Fruit fly (Drosophila melanogaster) whole organism, embryonic: ENCODE data around the gene Lsp2.

ENCODE experiments used
- Bgb ChIP-seq: fragments of 200-800 bp; sonication (Bioruptor generic); IDR thresholded peaks from 2 replicates; pipeline ENCODE4 v1.3.6; 2022; ENCODE audit warnings: missing biosample characterization, missing genetic modification characterization; ENCODE audit not compliant: partially characterized antibody
- CG10274 ChIP-seq: fragments of 200-800 bp; sonication (Bioruptor generic); optimal IDR thresholded peaks from 3 replicates; lab custom pipeline; 2017; ENCODE audit warnings: missing biosample characterization, mild to moderate bottlenecking, missing genetic modification characterization
- CG11085 ChIP-seq: fragments of 200-800 bp; sonication (Bioruptor generic); IDR thresholded peaks from 2 replicates; pipeline ENCODE4 v1.3.6; 2022; ENCODE audit warnings: missing biosample characterization, missing genetic modification characterization
- CG11247 ChIP-seq: fragments of 200-800 bp; sonication (Bioruptor generic); IDR thresholded peaks from 2 replicates; pipeline ENCODE4 v1.3.6; 2022; ENCODE audit warnings: missing biosample characterization, missing genetic modification characterization
- CG11560 ChIP-seq: fragments of 200-800 bp; sonication (Bioruptor generic); IDR thresholded peaks from 3 replicates; pipeline ENCODE4 v1.3.6; 2022; ENCODE audit warnings: missing biosample characterization, missing genetic modification characterization
- CG13894 ChIP-seq: fragments of 200-800 bp; sonication (Bioruptor generic); optimal IDR thresholded peaks from 3 replicates; lab custom pipeline; 2018; ENCODE audit warnings: missing biosample characterization, mild to moderate bottlenecking, missing genetic modification characterization, moderate library complexity
- CG14050 ChIP-seq: fragments of 200-800 bp; sonication (Bioruptor generic); IDR thresholded peaks from 3 replicates; pipeline ENCODE4 v1.3.6; 2022; ENCODE audit warnings: missing biosample characterization, missing genetic modification characterization
- CG15011 ChIP-seq: fragments of 200-800 bp; sonication (Bioruptor generic); optimal IDR thresholded peaks from 3 replicates; lab custom pipeline; 2018; ENCODE audit warnings: missing biosample characterization, mild to moderate bottlenecking, missing genetic modification characterization
- CG16813 ChIP-seq: fragments of 200-800 bp; sonication (Bioruptor generic); IDR thresholded peaks from 3 replicates; pipeline ENCODE4 v1.3.6; 2022; ENCODE audit warnings: missing biosample characterization, missing genetic modification characterization; ENCODE audit not compliant: partially characterized antibody
- CG18476 ChIP-seq: fragments of 200-800 bp; sonication (Bioruptor generic); optimal IDR thresholded peaks from 2 replicates; lab custom pipeline; 2016; ENCODE audit warnings: missing biosample characterization, mild to moderate bottlenecking, missing genetic modification characterization
- CG31224 ChIP-seq: fragments of 200-800 bp; sonication (Bioruptor generic); IDR thresholded peaks from 2 replicates; pipeline ENCODE4 v1.3.6; 2022; ENCODE audit warnings: missing biosample characterization, missing genetic modification characterization
- CG3281 ChIP-seq: fragments of 200-800 bp; sonication (Bioruptor generic); optimal IDR thresholded peaks from 3 replicates; lab custom pipeline; 2017; ENCODE audit warnings: missing biosample characterization, mild to moderate bottlenecking, missing genetic modification characterization
- CG33557 ChIP-seq: fragments of 200-800 bp; sonication (Bioruptor generic); optimal IDR thresholded peaks from 2 replicates; lab custom pipeline; 2019; ENCODE audit warnings: missing biosample characterization, mild to moderate bottlenecking, missing genetic modification characterization, moderate library complexity
- CG42726 ChIP-seq: fragments of 200-800 bp; sonication (Bioruptor generic); IDR thresholded peaks from 2 replicates; pipeline ENCODE4 v1.3.6; 2022; ENCODE audit warnings: missing biosample characterization, missing genetic modification characterization; ENCODE audit not compliant: partially characterized antibody
- CG4328 ChIP-seq: fragments of 200-800 bp; sonication (Bioruptor generic); optimal IDR thresholded peaks from 3 replicates; lab custom pipeline; 2017; ENCODE audit warnings: missing biosample characterization, missing genetic modification reagents, missing genetic modification characterization
- CG9437 ChIP-seq: fragments of 200-800 bp; sonication (Bioruptor generic); optimal IDR thresholded peaks from 2 replicates; lab custom pipeline; 2018; ENCODE audit warnings: missing biosample characterization, mild to moderate bottlenecking, missing genetic modification characterization
- Camta ChIP-seq: fragments of 200-800 bp; sonication (Bioruptor generic); optimal IDR thresholded peaks from 2 replicates; lab custom pipeline; 2016; ENCODE audit warnings: missing biosample characterization, missing genetic modification characterization
- Dfd ChIP-seq, 2 experiments: fragments of >200 bp; optimal IDR thresholded peaks; 2 replicates each; lab custom pipeline; 2017; ENCODE audit warnings: missing biosample characterization in 2 of 2, missing genetic modification characterization in 2 of 2
- Dll ChIP-seq: fragments of 200-800 bp; sonication (Bioruptor generic); IDR thresholded peaks from 4 replicates; pipeline ENCODE4 v1.3.6; 2022; ENCODE audit warnings: missing biosample characterization, missing genetic modification characterization; ENCODE audit not compliant: partially characterized antibody
- Doc3 ChIP-seq: fragments of 200-800 bp; sonication (Bioruptor generic); IDR thresholded peaks from 3 replicates; pipeline ENCODE4 v1.3.6; 2022; ENCODE audit warnings: missing biosample characterization, missing genetic modification characterization; ENCODE audit not compliant: partially characterized antibody
- Drgx ChIP-seq: fragments of 200-800 bp; sonication (Bioruptor generic); IDR thresholded peaks from 2 replicates; pipeline ENCODE4 v1.3.6; 2022; ENCODE audit warnings: missing biosample characterization, missing genetic modification characterization
- Fer1 ChIP-seq: fragments of 200-800 bp; sonication (Bioruptor generic); optimal IDR thresholded peaks from 2 replicates; lab custom pipeline; 2017; ENCODE audit warnings: missing biosample characterization, mild to moderate bottlenecking, missing genetic modification characterization
- H15 ChIP-seq: fragments of 200-800 bp; sonication (Bioruptor generic); IDR thresholded peaks from 3 replicates; pipeline ENCODE4 v1.3.6; 2022; ENCODE audit warnings: missing biosample characterization, missing genetic modification characterization
- HLH4C ChIP-seq: fragments of 200-800 bp; sonication (Bioruptor generic); IDR thresholded peaks from 3 replicates; pipeline ENCODE4 v1.3.6; 2022; ENCODE audit warnings: missing biosample characterization, missing genetic modification characterization; ENCODE audit not compliant: partially characterized antibody
- HmgD ChIP-seq: fragments of 200-800 bp; sonication (Bioruptor generic); optimal IDR thresholded peaks from 3 replicates; lab custom pipeline; 2016; ENCODE audit warnings: missing biosample characterization, missing genetic modification characterization
- HmgZ ChIP-seq: fragments of 200-800 bp; sonication (Bioruptor generic); optimal IDR thresholded peaks from 2 replicates; lab custom pipeline; 2018; ENCODE audit warnings: missing biosample characterization, mild to moderate bottlenecking, missing genetic modification characterization
- Lpt ChIP-seq: fragments of >200 bp; optimal IDR thresholded peaks from 2 replicates; lab custom pipeline; 2018; ENCODE audit warnings: missing biosample characterization, missing genetic modification characterization
- MESR4 ChIP-seq: fragments of 200-800 bp; sonication (Bioruptor generic); optimal IDR thresholded peaks from 2 replicates; lab custom pipeline; 2018; ENCODE audit warnings: missing biosample characterization, mild to moderate bottlenecking, missing genetic modification characterization, moderate library complexity
- Nf-YB ChIP-seq: fragments of 200-800 bp; sonication (Bioruptor generic); optimal IDR thresholded peaks from 3 replicates; lab custom pipeline; 2019; ENCODE audit warnings: missing biosample characterization, mild to moderate bottlenecking, missing genetic modification characterization, moderate library complexity
- Oli ChIP-seq: fragments of 200-800 bp; sonication (Bioruptor generic); optimal IDR thresholded peaks from 2 replicates; lab custom pipeline; 2018; ENCODE audit warnings: missing biosample characterization, mild to moderate bottlenecking, missing genetic modification characterization, moderate library complexity
- Opbp ChIP-seq: fragments of 200-800 bp; sonication (Bioruptor generic); IDR thresholded peaks from 3 replicates; pipeline ENCODE4 v1.3.6; 2022; ENCODE audit warnings: missing biosample characterization, missing genetic modification characterization; ENCODE audit not compliant: partially characterized antibody
- Sry-δ ChIP-seq: fragments of 200-800 bp; sonication (Bioruptor generic); optimal IDR thresholded peaks from 2 replicates; lab custom pipeline; 2016; ENCODE audit warnings: missing biosample characterization, missing genetic modification characterization
- Vsx1 ChIP-seq: fragments of 200-800 bp; sonication (Bioruptor generic); optimal IDR thresholded peaks from 2 replicates; lab custom pipeline; 2017; ENCODE audit warnings: missing biosample characterization, mild to moderate bottlenecking, missing genetic modification characterization, missing genetic modification reagents
- Xbp1 ChIP-seq: fragments of 200-800 bp; sonication (Bioruptor generic); optimal IDR thresholded peaks from 3 replicates; lab custom pipeline; 2016; ENCODE audit warnings: missing biosample characterization, mild to moderate bottlenecking, missing genetic modification characterization
- al ChIP-seq: fragments of 200-800 bp; sonication (Bioruptor generic); IDR thresholded peaks from 2 replicates; pipeline ENCODE4 v1.3.6; 2022; ENCODE audit warnings: missing biosample characterization, missing genetic modification characterization
- bsh ChIP-seq, 2 experiments: fragments of 200-800 bp; sonication (Bioruptor generic); optimal IDR thresholded peaks; 2 replicates each; lab custom pipeline; 2017 to 2018; ENCODE audit warnings: mild to moderate bottlenecking in 2 of 2, missing biosample characterization in 2 of 2, missing genetic modification characterization in 2 of 2, moderate library complexity in 1 of 2
- chif ChIP-seq, 2 experiments: fragments of 200-800 bp; sonication (Bioruptor generic); optimal IDR thresholded peaks; 3 replicates each; lab custom pipeline; 2016; ENCODE audit warnings: missing biosample characterization in 2 of 2, missing genetic modification characterization in 2 of 2
- corto ChIP-seq: fragments of 200-800 bp; sonication (Bioruptor generic); optimal IDR thresholded peaks from 2 replicates; lab custom pipeline; 2016; ENCODE audit warnings: missing biosample characterization, mild to moderate bottlenecking, missing genetic modification characterization, moderate library complexity
- crp ChIP-seq, 2 experiments: fragments of 200-800 bp; sonication (Bioruptor generic); optimal IDR thresholded peaks; 2 replicates in 1 of 2; 3 replicates in 1 of 2; lab custom pipeline; 2017; ENCODE audit warnings: missing biosample characterization in 2 of 2, missing genetic modification characterization in 2 of 2, mild to moderate bottlenecking in 1 of 2, moderate library complexity in 1 of 2
- dmrt11E ChIP-seq: fragments of 200-800 bp; sonication (Bioruptor generic); optimal IDR thresholded peaks from 3 replicates; lab custom pipeline; 2018; ENCODE audit warnings: missing biosample characterization, mild to moderate bottlenecking, missing genetic modification characterization, moderate library complexity
- exex ChIP-seq: fragments of 200-800 bp; sonication (Bioruptor generic); optimal IDR thresholded peaks from 4 replicates; lab custom pipeline; 2018; ENCODE audit warnings: missing biosample characterization, mild to moderate bottlenecking, missing genetic modification characterization, moderate library complexity
- fd96Cb ChIP-seq: fragments of 200-800 bp; sonication (Bioruptor generic); optimal IDR thresholded peaks from 2 replicates; lab custom pipeline; 2018; ENCODE audit warnings: missing biosample characterization, mild to moderate bottlenecking, missing genetic modification characterization, moderate library complexity
- gfzf ChIP-seq: fragments of 200-800 bp; sonication (Bioruptor generic); optimal IDR thresholded peaks from 2 replicates; lab custom pipeline; 2016; ENCODE audit warnings: missing biosample characterization, mild to moderate bottlenecking, missing genetic modification characterization, moderate library complexity
- nau ChIP-seq: fragments of 200-800 bp; sonication (Bioruptor generic); optimal IDR thresholded peaks from 3 replicates; lab custom pipeline; 2017; ENCODE audit warnings: missing biosample characterization, mild to moderate bottlenecking, missing genetic modification characterization, missing genetic modification reagents
- pros ChIP-seq: fragments of 200-800 bp; sonication (Bioruptor generic); optimal IDR thresholded peaks from 3 replicates; lab custom pipeline; 2019; ENCODE audit warnings: missing biosample characterization, mild to moderate bottlenecking, missing genetic modification characterization, moderate library complexity
- pum ChIP-seq: fragments of 200-800 bp; sonication (Bioruptor generic); optimal IDR thresholded peaks from 2 replicates; lab custom pipeline; 2016; ENCODE audit warnings: missing biosample characterization, missing genetic modification characterization
- sens-2 ChIP-seq: fragments of 200-800 bp; sonication (Bioruptor generic); IDR thresholded peaks from 2 replicates; pipeline ENCODE4 v1.3.6; 2022; ENCODE audit warnings: missing biosample characterization, missing genetic modification characterization
- vnd ChIP-seq: fragments of 200-800 bp; sonication (Bioruptor generic); IDR thresholded peaks from 3 replicates; pipeline ENCODE4 v1.3.6; 2022; ENCODE audit warnings: missing biosample characterization, missing genetic modification characterization; ENCODE audit not compliant: partially characterized antibody

The Lsp2 gene

DNA sequence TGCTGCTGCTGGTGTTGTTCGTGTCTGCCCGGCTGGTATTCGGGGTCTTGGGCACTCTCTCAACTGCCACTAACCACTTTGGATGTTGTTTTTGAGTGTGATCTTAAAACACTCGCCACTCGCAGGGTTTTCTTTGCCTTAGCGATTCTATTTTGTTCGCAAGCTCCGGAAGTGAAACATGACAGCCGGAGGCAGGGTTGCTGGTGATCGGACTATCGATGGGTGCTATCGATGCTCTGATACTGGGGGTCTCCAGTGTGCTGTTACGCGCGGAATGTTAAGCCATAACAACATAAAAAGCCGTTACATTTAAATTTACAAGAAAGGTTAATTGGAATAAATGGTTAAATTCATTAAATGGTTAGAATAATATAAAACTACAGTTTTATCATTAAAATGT is 4.2 kb upstream of the Lsp2 start, which contains the start of gene yps (continued):
- TF ChIP-seq vnd (peak; percentile 49; the same call in 1 of the 3 replicates), Dfd (GFP tag; optimal IDR thresholded peaks at IDR 0.05; lab: Kevin White, UChicago) (no peak), Bgb (GFP tag; lab: Robert Waterston, UW) (peak; percentile 89), HLH4C (GFP tag; lab: Robert Waterston, UW) (peak; percentile 76), CG42726 (GFP tag; lab: Robert Waterston, UW) (peak; percentile 51; the same call in 1 of the 2 replicates), CG3281 (GFP tag; lab: Kevin White, UChicago) (peak; percentile 97), CG15011 (peak; percentile 94), HmgD (GFP tag; lab: Kevin White, UChicago) (peak; percentile 95), Nf-YB (GFP tag; lab: Kevin White, UChicago) (peak; percentile 77), Lpt (GFP tag; lab: Kevin White, UChicago) (no peak), CG10274 (peak; percentile 90), gfzf (GFP tag; lab: Kevin White, UChicago) (peak; percentile 39), pum (GFP tag; lab: Kevin White, UChicago) (peak; percentile 74), HmgZ (tag; lab: Kevin White, UChicago) (peak; percentile 95), dmrt11E (peak; percentile 81), Vsx1 (GFP tag; lab: Kevin White, UChicago) (peak; percentile 97), CG11085 (GFP tag; lab: Robert Waterston, UW) (peak; percentile 90), chif (GFP tag; optimal IDR thresholded peaks at IDR 0.05; lab: Kevin White, UChicago) (peak; percentile 81 to 94), CG14050 (peak; percentile 87), CG11247 (peak; percentile 91), CG33557 (GFP tag; lab: Kevin White, UChicago) (peak; percentile 95), exex (tag; lab: Kevin White, UChicago) (peak; percentile 73), CG16813 (GFP tag; lab: Robert Waterston, UW) (peak; percentile 79), al (GFP tag; lab: Robert Waterston, UW) (peak; percentile 73), Dll (peak; percentile 69; the same call in 3 of the 4 replicates), MESR4 (peak; percentile 98), Camta (GFP tag; lab: Kevin White, UChicago) (peak; percentile 93), fd96Cb (tag; lab: Kevin White, UChicago) (peak; percentile 71), CG13894 (peak; percentile 91), CG31224 (GFP tag; lab: Robert Waterston, UW) (peak; percentile 78), sens-2 (GFP tag; lab: Robert Waterston, UW) (peak; percentile 94), H15 (GFP tag; lab: Robert Waterston, UW) (peak; percentile 89), Oli (tag; lab: Kevin White, UChicago) (peak; percentile 81), crp (GFP tag; optimal IDR thresholded peaks at IDR 0.05; lab: Kevin White, UChicago) (peak in 1 of 2 experiments; percentile 66), CG4328 (GFP tag; lab: Kevin White, UChicago) (peak; percentile 97), CG18476 (GFP tag; lab: Kevin White, UChicago) (peak; percentile 75), Opbp (GFP tag; lab: Robert Waterston, UW) (peak; percentile 84), Drgx (GFP tag; lab: Robert Waterston, UW) (peak; percentile 71), nau (GFP tag; lab: Kevin White, UChicago) (no peak), corto (GFP tag; lab: Kevin White, UChicago) (peak; percentile 46), CG9437 (GFP tag; lab: Kevin White, UChicago) (peak; percentile 78), pros (GFP tag; lab: Kevin White, UChicago) (peak; percentile 24), Xbp1 (peak; percentile 91), Doc3 (GFP tag; lab: Robert Waterston, UW) (peak; percentile 59; the same call in 1 of the 3 replicates), Sry-δ (peak; percentile 89), Fer1 (GFP tag; lab: Kevin White, UChicago) (peak; percentile 98), CG11560 (tag; lab: Robert Waterston, UW) (peak; percentile 49; the same call in 1 of the 3 replicates), bsh (GFP tag; optimal IDR thresholded peaks at IDR 0.05; lab: Kevin White, UChicago) (peak; percentile 58 to 88)
